Worm (Caenorhabditis elegans) whole organism, L4 larva: ENCODE results near the gene cni-1.
A peak's percentile ranks its signal among the peaks of the same experiment; 100 is the strongest.

Experiments used
- D1046.2 ChIP-seq: fragments of 200-800 bp; sonication (Bioruptor generic); IDR thresholded peaks from 2 replicates; pipeline ENCODE4 v1.3.6; 2022; ENCODE audit warnings: missing genetic modification characterization, missing compliant biosample characterization
- R02D3.7 ChIP-seq: fragments of 150-350 bp; sonication (generic microtip); optimal IDR thresholded peaks from 3 replicates; lab custom pipeline; 2014; ENCODE audit warnings: missing biosample characterization, missing genetic modification characterization
- T20F7.1 ChIP-seq: fragments of 200-800 bp; sonication (Bioruptor generic); optimal IDR thresholded peaks from 2 replicates; lab custom pipeline; 2018; ENCODE audit warnings: mild to moderate bottlenecking, missing genetic modification characterization, missing compliant biosample characterization
- Y48G9A.11 ChIP-seq: fragments of 200-800 bp; sonication (Bioruptor generic); IDR thresholded peaks from 2 replicates; pipeline ENCODE4 v1.3.6; 2022; ENCODE audit warnings: missing genetic modification reagents, missing genetic modification characterization, missing compliant biosample characterization
- Y5F2A.4 ChIP-seq: fragments of 200-800 bp; sonication (Bioruptor generic); optimal IDR thresholded peaks from 2 replicates; lab custom pipeline; 2018; ENCODE audit warnings: mild to moderate bottlenecking, missing genetic modification characterization, missing compliant biosample characterization
- ZK337.2 ChIP-seq: fragments of 200-800 bp; sonication (Bioruptor generic); IDR thresholded peaks from 2 replicates; pipeline ENCODE4 v1.3.6; 2022; ENCODE audit warnings: missing genetic modification reagents, missing genetic modification characterization, missing compliant biosample characterization
- ZK546.5 ChIP-seq, 2 experiments: sonication (generic microtip); optimal IDR thresholded peaks; 2 replicates each; lab custom pipeline; 2017; ENCODE audit warnings: missing biosample characterization in 2 of 2, missing genetic modification characterization in 2 of 2
- aha-1 ChIP-seq: fragments of 150-350 bp; peaks from one replicate; lab custom pipeline; 2014; ENCODE audit warnings: missing biosample characterization, missing genetic modification characterization
- ama-1 ChIP-seq: fragments of 150-350 bp; optimal IDR thresholded peaks from 2 replicates; lab custom pipeline; 2014; ENCODE audit warnings: inconsistent platforms, mixed read lengths
- arid-1 ChIP-seq: fragments of 200-800 bp; sonication (Bioruptor generic); conservative IDR thresholded peaks from 2 replicates; pipeline ENCODE4 v1.3.6; 2022; ENCODE audit warnings: missing genetic modification reagents, missing genetic modification characterization, missing compliant biosample characterization
- attf-4 ChIP-seq: sonication (generic microtip); optimal IDR thresholded peaks from 3 replicates; lab custom pipeline; 2017; ENCODE audit warnings: missing biosample characterization, missing genetic modification characterization
- ceh-20 ChIP-seq: fragments of 200-800 bp; sonication (Bioruptor generic); IDR thresholded peaks from 2 replicates; pipeline ENCODE4 v1.3.6; 2022; ENCODE audit warnings: missing genetic modification reagents, missing genetic modification characterization, missing compliant biosample characterization
- ceh-62 ChIP-seq: sonication (generic microtip); optimal IDR thresholded peaks from 2 replicates; lab custom pipeline; 2017; ENCODE audit warnings: missing biosample characterization, missing genetic modification characterization
- cey-2 ChIP-seq: sonication (generic microtip); optimal IDR thresholded peaks from 3 replicates; lab custom pipeline; 2017; ENCODE audit warnings: missing genetic modification characterization, mild to moderate bottlenecking, missing compliant biosample characterization, antibody characterized with exemption, borderline replicate concordance; ENCODE audit not compliant: insufficient read depth
- ctbp-1 ChIP-seq: fragments of 200-800 bp; sonication (Bioruptor generic); IDR thresholded peaks from 2 replicates; pipeline ENCODE4 v1.3.6; 2022; ENCODE audit warnings: missing genetic modification reagents, missing genetic modification characterization, missing compliant biosample characterization
- daf-12 ChIP-seq: fragments of 150-350 bp; optimal IDR thresholded peaks from 2 replicates; lab custom pipeline; 2014; ENCODE audit warnings: missing biosample characterization, missing genetic modification reagents, missing genetic modification characterization
- daf-16 ChIP-seq, 3 experiments: sonication (generic microtip); optimal IDR thresholded peaks; 2 replicates each; lab custom pipeline; 2016 to 2017; ENCODE audit warnings: missing genetic modification characterization in 3 of 3, missing genetic modification reagents in 3 of 3, mild to moderate bottlenecking in 2 of 3, missing compliant biosample characterization in 2 of 3, missing biosample characterization in 1 of 3, moderate library complexity in 1 of 3
- daf-19 ChIP-seq: fragments of 200-800 bp; sonication (Bioruptor generic); conservative IDR thresholded peaks from 2 replicates; pipeline ENCODE4 v1.3.6; 2022; ENCODE audit warnings: missing genetic modification characterization, missing compliant biosample characterization
- dmd-8 ChIP-seq: fragments of 200-800 bp; sonication (Bioruptor generic); IDR thresholded peaks from 2 replicates; pipeline ENCODE4 v1.3.6; 2022; ENCODE audit warnings: missing genetic modification characterization, missing compliant biosample characterization
- dmd-9 ChIP-seq: fragments of 200-800 bp; sonication (Bioruptor generic); IDR thresholded peaks from 2 replicates; pipeline ENCODE4 v1.3.6; 2022; ENCODE audit warnings: missing genetic modification reagents, missing genetic modification characterization, missing compliant biosample characterization
- dpl-1 ChIP-seq: fragments of 150-350 bp; optimal IDR thresholded peaks from 2 replicates; lab custom pipeline; 2014; ENCODE audit warnings: missing biosample characterization, missing genetic modification reagents, missing genetic modification characterization
- dve-1 ChIP-seq: sonication (generic microtip); optimal IDR thresholded peaks from 2 replicates; lab custom pipeline; 2017; ENCODE audit warnings: antibody characterized with exemption, mild to moderate bottlenecking, missing genetic modification characterization, missing compliant biosample characterization; ENCODE audit not compliant: insufficient read depth
- fkh-10 ChIP-seq: fragments of 150-350 bp; optimal IDR thresholded peaks from 2 replicates; lab custom pipeline; 2014; ENCODE audit warnings: missing biosample characterization, missing genetic modification reagents, missing genetic modification characterization
- fos-1 ChIP-seq: fragments of 150-350 bp; optimal IDR thresholded peaks from 2 replicates; lab custom pipeline; 2014; ENCODE audit warnings: missing biosample characterization, missing genetic modification characterization
- gei-8 ChIP-seq: fragments of 200-800 bp; sonication (Bioruptor generic); optimal IDR thresholded peaks from 2 replicates; lab custom pipeline; 2018; ENCODE audit warnings: mild to moderate bottlenecking, missing genetic modification characterization, missing compliant biosample characterization
- hlh-30 ChIP-seq: sonication (generic microtip); optimal IDR thresholded peaks from 2 replicates; lab custom pipeline; 2017; ENCODE audit warnings: antibody characterized with exemption, mild to moderate bottlenecking, missing genetic modification characterization, missing compliant biosample characterization; ENCODE audit not compliant: insufficient read depth
- jun-1 ChIP-seq: fragments of 150-350 bp; optimal IDR thresholded peaks from 2 replicates; lab custom pipeline; 2014; ENCODE audit warnings: missing biosample characterization, missing genetic modification reagents, missing genetic modification characterization
- lim-7 ChIP-seq: fragments of 200-800 bp; sonication (Bioruptor generic); IDR thresholded peaks from 2 replicates; pipeline ENCODE4 v1.3.6; 2022; ENCODE audit warnings: missing genetic modification characterization, missing compliant biosample characterization
- lin-39 ChIP-seq: fragments of 150-350 bp; optimal IDR thresholded peaks from 2 replicates; lab custom pipeline; 2014; ENCODE audit warnings: missing biosample characterization, missing genetic modification reagents, missing genetic modification characterization
- lir-3 ChIP-seq: sonication (generic microtip); optimal IDR thresholded peaks from 2 replicates; lab custom pipeline; 2016; ENCODE audit warnings: mild to moderate bottlenecking, missing genetic modification characterization, missing compliant biosample characterization
- lsy-2 ChIP-seq, 2 experiments: fragments of 150-350 bp in 1 of 2; sonication (generic microtip) in 1 of 2; optimal IDR thresholded peaks; 2 replicates each; lab custom pipeline; 2014 to 2017; ENCODE audit warnings: missing biosample characterization in 2 of 2, missing genetic modification characterization in 2 of 2
- madf-5 ChIP-seq, 2 experiments: fragments of 200-800 bp; sonication (Bioruptor generic); IDR thresholded peaks; 2 replicates each; pipeline ENCODE4 v1.3.6; 2022; ENCODE audit warnings: missing compliant biosample characterization in 2 of 2, missing genetic modification characterization in 2 of 2
- mep-1 ChIP-seq: fragments of 150-350 bp; sonication (generic microtip); optimal IDR thresholded peaks from 3 replicates; lab custom pipeline; 2014; ENCODE audit warnings: missing biosample characterization, missing genetic modification characterization
- nhr-11 ChIP-seq: fragments of 150-350 bp; optimal IDR thresholded peaks from 2 replicates; lab custom pipeline; 2014; ENCODE audit warnings: missing biosample characterization, missing genetic modification characterization
- nhr-111 ChIP-seq: fragments of 200-800 bp; sonication (Bioruptor generic); optimal IDR thresholded peaks from 2 replicates; lab custom pipeline; 2018; ENCODE audit warnings: mild to moderate bottlenecking, missing genetic modification characterization, missing compliant biosample characterization
- nhr-25 ChIP-seq: sonication (generic microtip); optimal IDR thresholded peaks from 2 replicates; lab custom pipeline; 2017; ENCODE audit warnings: missing genetic modification characterization, mild to moderate bottlenecking, missing compliant biosample characterization, antibody characterized with exemption, moderate library complexity, borderline replicate concordance; ENCODE audit not compliant: insufficient read depth
- nhr-42 ChIP-seq: fragments of 200-800 bp; sonication (Bioruptor generic); IDR thresholded peaks from 2 replicates; pipeline ENCODE4 v1.3.6; 2022; ENCODE audit warnings: missing genetic modification characterization, missing compliant biosample characterization
- nhr-6 ChIP-seq: fragments of 150-350 bp; optimal IDR thresholded peaks from 2 replicates; lab custom pipeline; 2014; ENCODE audit warnings: missing biosample characterization, missing genetic modification characterization
- php-3 ChIP-seq: fragments of 200-800 bp; sonication (Bioruptor generic); IDR thresholded peaks from 2 replicates; pipeline ENCODE4 v1.3.6; 2022; ENCODE audit warnings: missing genetic modification reagents, missing genetic modification characterization, missing compliant biosample characterization
- rbr-2 ChIP-seq: sonication (generic microtip); optimal IDR thresholded peaks from 2 replicates; lab custom pipeline; 2016; ENCODE audit warnings: missing genotype, missing genetic modification characterization, missing compliant biosample characterization
- saeg-2 ChIP-seq: fragments of 200-800 bp; sonication (Bioruptor generic); IDR thresholded peaks from 2 replicates; pipeline ENCODE4 v1.3.6; 2022; ENCODE audit warnings: missing genetic modification reagents, missing genetic modification characterization, missing compliant biosample characterization
- sdz-12 ChIP-seq: fragments of 200-800 bp; sonication (Bioruptor generic); optimal IDR thresholded peaks from 2 replicates; lab custom pipeline; 2018; ENCODE audit warnings: mild to moderate bottlenecking, missing genetic modification characterization, missing compliant biosample characterization
- spr-1 ChIP-seq: sonication (generic microtip); optimal IDR thresholded peaks from 2 replicates; lab custom pipeline; 2016; ENCODE audit warnings: mild to moderate bottlenecking, missing genetic modification characterization, missing compliant biosample characterization
- tag-97 ChIP-seq: fragments of 200-800 bp; sonication (Bioruptor generic); IDR thresholded peaks from 2 replicates; pipeline ENCODE4 v1.3.6; 2022; ENCODE audit warnings: missing genetic modification characterization, missing compliant biosample characterization
- unc-62 ChIP-seq, 3 experiments: fragments of 150-350 bp in 1 of 3; sonication (generic microtip); optimal IDR thresholded peaks in 2 of 3; peaks in 1 of 3; 1 replicate in 1 of 3; 2 replicates in 2 of 3; lab custom pipeline; 2014 to 2017; ENCODE audit warnings: missing biosample characterization in 3 of 3, missing genetic modification characterization in 3 of 3, missing genetic modification reagents in 3 of 3, missing genotype in 1 of 3
- zag-1 ChIP-seq: fragments of 150-350 bp; optimal IDR thresholded peaks from 2 replicates; lab custom pipeline; 2014; ENCODE audit warnings: missing biosample characterization, missing genetic modification characterization
- zfp-2 ChIP-seq: sonication (generic microtip); optimal IDR thresholded peaks from 2 replicates; lab custom pipeline; 2016; ENCODE audit warnings: mild to moderate bottlenecking, missing genetic modification characterization, missing compliant biosample characterization
- zfp-3 ChIP-seq: fragments of 200-800 bp; sonication (Bioruptor generic); conservative IDR thresholded peaks from 2 replicates; pipeline ENCODE4 v1.3.6; 2022; ENCODE audit warnings: missing genetic modification reagents, missing genetic modification characterization, missing compliant biosample characterization
- zip-11 ChIP-seq: fragments of 200-800 bp; sonication (Bioruptor generic); IDR thresholded peaks from 2 replicates; pipeline ENCODE4 v1.3.6; 2022; ENCODE audit warnings: missing genetic modification characterization, missing compliant biosample characterization

cni-1 gene

ce11 chrV:13200609-13201008 lies 20.5 kb downstream of the cni-1 start:
- TF ChIP-seq fos-1 (tag; lab: Kevin White, UChicago) (no peak), tag-97 (GFP tag; lab: Robert Waterston, UW) (no peak), Y5F2A.4 (GFP tag; lab: Kevin White, UChicago) (no peak), lir-3 (no peak), T20F7.1 (GFP tag; lab: Kevin White, UChicago) (no peak), jun-1 (tag; lab: Kevin White, UChicago) (no peak), ceh-62 (tag; lab: Kevin White, UChicago) (no peak), ceh-20 (GFP tag; lab: Robert Waterston, UW) (no peak), fkh-10 (GFP tag; lab: Kevin White, UChicago) (no peak), daf-16 (GFP tag; optimal IDR thresholded peaks at IDR 0.05; lab: Kevin White, UChicago) (no peak), daf-16 (tag; optimal IDR thresholded peaks at IDR 0.05; lab: Kevin White, UChicago) (no peak), spr-1 (tag; lab: Kevin White, UChicago) (no peak), attf-4 (tag; lab: Kevin White, UChicago) (no peak), hlh-30 (tag; lab: Kevin White, UChicago) (no peak), ZK337.2 (GFP tag; lab: Robert Waterston, UW) (no peak), madf-5 (GFP tag; IDR thresholded peaks at IDR 0.05; lab: Robert Waterston, UW) (no peak), aha-1 (tag; lab: Kevin White, UChicago) (no peak), lin-39 (tag; lab: Kevin White, UChicago) (no peak), daf-19 (GFP tag; lab: Robert Waterston, UW) (no peak), R02D3.7 (tag; lab: Kevin White, UChicago) (no peak), dmd-8 (GFP tag; lab: Robert Waterston, UW) (no peak), dve-1 (tag; lab: Kevin White, UChicago) (peak; percentile 4), nhr-11 (tag; lab: Kevin White, UChicago) (no peak), dpl-1 (no peak), nhr-111 (GFP tag; lab: Kevin White, UChicago) (no peak), lsy-2 (tag; optimal IDR thresholded peaks at IDR 0.05; lab: Kevin White, UChicago) (peak in 1 of 2 experiments; percentile 48), ctbp-1 (GFP tag; lab: Robert Waterston, UW) (no peak), Y48G9A.11 (GFP tag; lab: Robert Waterston, UW) (no peak), zip-11 (no peak), daf-12 (tag; lab: Kevin White, UChicago) (no peak), php-3 (GFP tag; lab: Robert Waterston, UW) (no peak), lim-7 (GFP tag; lab: Robert Waterston, UW) (no peak), D1046.2 (GFP tag; lab: Robert Waterston, UW) (no peak), gei-8 (GFP tag; lab: Kevin White, UChicago) (no peak), zag-1 (tag; lab: Kevin White, UChicago) (no peak), dmd-9 (GFP tag; lab: Robert Waterston, UW) (no peak), ama-1 (lab: Kevin White, UChicago) (peak; percentile 68), zfp-3 (GFP tag; lab: Robert Waterston, UW) (no peak), unc-62 (GFP tag; optimal IDR thresholded peaks at IDR 0.05 in 1 of 2; lab: Kevin White, UChicago) (peak in 1 of 2 experiments; percentile 83), unc-62 (tag; optimal IDR thresholded peaks at IDR 0.05; lab: Kevin White, UChicago) (peak; percentile 24), rbr-2 (tag; lab: Kevin White, UChicago) (no peak), nhr-6 (tag; lab: Kevin White, UChicago) (peak; percentile 72), nhr-42 (no peak), mep-1 (peak; percentile 10), cey-2 (tag; lab: Kevin White, UChicago) (no peak), zfp-2 (tag; lab: Kevin White, UChicago) (no peak), saeg-2 (GFP tag; lab: Robert Waterston, UW) (no peak), arid-1 (GFP tag; lab: Robert Waterston, UW) (no peak), ZK546.5 (tag; optimal IDR thresholded peaks at IDR 0.05; lab: Kevin White, UChicago) (no peak), sdz-12 (no peak), nhr-25 (tag; lab: Kevin White, UChicago) (no peak)
